Fruit fly (Drosophila melanogaster) whole organism, embryonic: ENCODE data around the gene Jon99Ci.

Source experiments
- Blimp-1 ChIP-seq: fragments of 200-800 bp; sonication (Bioruptor generic); optimal IDR thresholded peaks from 3 replicates; lab custom pipeline; 2018; ENCODE audit warnings: missing biosample characterization, missing genetic modification characterization, mild to moderate bottlenecking, moderate library complexity, missing genetic modification reagents
- C15 ChIP-seq: fragments of 200-800 bp; sonication (Bioruptor generic); IDR thresholded peaks from 3 replicates; pipeline ENCODE4 v1.3.6; 2022; ENCODE audit warnings: missing biosample characterization, missing genetic modification characterization
- CG1024 ChIP-seq: fragments of 200-800 bp; sonication (Bioruptor generic); IDR thresholded peaks from 2 replicates; pipeline ENCODE4 v1.3.6; 2022; ENCODE audit warnings: missing biosample characterization, missing genetic modification characterization
- CG10959 ChIP-seq: fragments of 200-800 bp; sonication (Bioruptor generic); IDR thresholded peaks from 2 replicates; pipeline ENCODE4 v1.3.6; 2022; ENCODE audit warnings: missing biosample characterization, missing genetic modification characterization
- CG13894 ChIP-seq: fragments of 200-800 bp; sonication (Bioruptor generic); optimal IDR thresholded peaks from 3 replicates; lab custom pipeline; 2018; ENCODE audit warnings: missing biosample characterization, mild to moderate bottlenecking, missing genetic modification characterization, moderate library complexity
- CG15011 ChIP-seq: fragments of 200-800 bp; sonication (Bioruptor generic); optimal IDR thresholded peaks from 3 replicates; lab custom pipeline; 2018; ENCODE audit warnings: missing biosample characterization, mild to moderate bottlenecking, missing genetic modification characterization
- CG15479 ChIP-seq: fragments of 200-800 bp; sonication (Bioruptor generic); optimal IDR thresholded peaks from 3 replicates; lab custom pipeline; 2019; ENCODE audit warnings: missing biosample characterization, mild to moderate bottlenecking, missing genetic modification characterization, moderate library complexity
- CG1602 ChIP-seq: fragments of 200-800 bp; sonication (Bioruptor generic); optimal IDR thresholded peaks from 3 replicates; lab custom pipeline; 2016; ENCODE audit warnings: missing biosample characterization, missing genetic modification characterization
- CG33557 ChIP-seq: fragments of 200-800 bp; sonication (Bioruptor generic); optimal IDR thresholded peaks from 2 replicates; lab custom pipeline; 2019; ENCODE audit warnings: missing biosample characterization, mild to moderate bottlenecking, missing genetic modification characterization, moderate library complexity
- CG3847 ChIP-seq: fragments of 200-800 bp; sonication (Bioruptor generic); IDR thresholded peaks from 2 replicates; pipeline ENCODE4 v1.3.6; 2022; ENCODE audit warnings: missing biosample characterization, missing genetic modification characterization
- CG6175 ChIP-seq: fragments of 200-800 bp; sonication (Bioruptor generic); IDR thresholded peaks from 3 replicates; pipeline ENCODE4 v1.3.6; 2022; ENCODE audit warnings: missing biosample characterization, missing genetic modification characterization
- CG6654 ChIP-seq: fragments of 200-800 bp; sonication (Bioruptor generic); optimal IDR thresholded peaks from 2 replicates; lab custom pipeline; 2017; ENCODE audit warnings: missing biosample characterization, mild to moderate bottlenecking, missing genetic modification characterization
- CG6689 ChIP-seq: fragments of 200-800 bp; sonication (Bioruptor generic); IDR thresholded peaks from 2 replicates; pipeline ENCODE4 v1.3.6; 2022; ENCODE audit warnings: missing biosample characterization, missing genetic modification characterization
- CG9609 ChIP-seq: fragments of 200-800 bp; sonication (Bioruptor generic); optimal IDR thresholded peaks from 3 replicates; lab custom pipeline; 2016; ENCODE audit warnings: missing biosample characterization, missing genetic modification characterization
- CG9727 ChIP-seq: fragments of 200-800 bp; sonication (Bioruptor generic); optimal IDR thresholded peaks from 3 replicates; lab custom pipeline; 2017; ENCODE audit warnings: missing biosample characterization, mild to moderate bottlenecking, missing genetic modification characterization
- Camta ChIP-seq: fragments of 200-800 bp; sonication (Bioruptor generic); optimal IDR thresholded peaks from 2 replicates; lab custom pipeline; 2016; ENCODE audit warnings: missing biosample characterization, missing genetic modification characterization
- D19B ChIP-seq: fragments of 200-800 bp; sonication (Bioruptor generic); optimal IDR thresholded peaks from 2 replicates; lab custom pipeline; 2017; ENCODE audit warnings: missing biosample characterization, mild to moderate bottlenecking, missing genetic modification characterization
- Deaf1 ChIP-seq: fragments of 200-800 bp; optimal IDR thresholded peaks from 3 replicates; lab custom pipeline; 2019; ENCODE audit warnings: missing biosample characterization, mild to moderate bottlenecking, missing genetic modification characterization, moderate library complexity
- Dek ChIP-seq: fragments of 200-800 bp; sonication (Bioruptor generic); optimal IDR thresholded peaks from 3 replicates; lab custom pipeline; 2019; ENCODE audit warnings: missing biosample characterization, mild to moderate bottlenecking, missing genetic modification characterization, moderate library complexity
- Dip3 ChIP-seq: fragments of 200-800 bp; sonication (Bioruptor generic); optimal IDR thresholded peaks from 3 replicates; lab custom pipeline; 2016; ENCODE audit warnings: missing biosample characterization, missing genetic modification characterization
- E2f1 ChIP-seq: fragments of 200-800 bp; sonication (Bioruptor generic); IDR thresholded peaks from 2 replicates; pipeline ENCODE4 v1.3.6; 2022; ENCODE audit warnings: missing biosample characterization, missing genetic modification characterization
- Eip74EF ChIP-seq, 2 experiments: fragments of 200-800 bp in 1 of 2; fragments of >200 bp in 1 of 2; sonication (Bioruptor generic) in 1 of 2; optimal IDR thresholded peaks; 2 replicates each; lab custom pipeline; 2017 to 2019; ENCODE audit warnings: missing biosample characterization in 2 of 2, missing genetic modification characterization in 2 of 2, mild to moderate bottlenecking in 1 of 2, moderate library complexity in 1 of 2
- Ets65A ChIP-seq: fragments of 200-800 bp; sonication (Bioruptor generic); peaks from one replicate; lab custom pipeline; 2016; ENCODE audit warnings: missing biosample characterization, missing genetic modification characterization
- Fer3 ChIP-seq: fragments of 200-800 bp; sonication (Bioruptor generic); optimal IDR thresholded peaks from 2 replicates; lab custom pipeline; 2018; ENCODE audit warnings: missing biosample characterization, mild to moderate bottlenecking, missing genetic modification characterization, moderate library complexity
- GATAe ChIP-seq: fragments of 200-800 bp; sonication (Bioruptor generic); conservative IDR thresholded peaks from 2 replicates; pipeline ENCODE4 v1.3.6; 2022; ENCODE audit warnings: missing biosample characterization, missing genetic modification characterization
- HLH4C ChIP-seq: fragments of 200-800 bp; sonication (Bioruptor generic); IDR thresholded peaks from 3 replicates; pipeline ENCODE4 v1.3.6; 2022; ENCODE audit warnings: missing biosample characterization, missing genetic modification characterization; ENCODE audit not compliant: partially characterized antibody
- HmgZ ChIP-seq: fragments of 200-800 bp; sonication (Bioruptor generic); optimal IDR thresholded peaks from 2 replicates; lab custom pipeline; 2018; ENCODE audit warnings: missing biosample characterization, mild to moderate bottlenecking, missing genetic modification characterization
- Hr51 ChIP-seq, 2 experiments: fragments of 200-800 bp; sonication (Bioruptor generic); optimal IDR thresholded peaks; 2 replicates in 1 of 2; 3 replicates in 1 of 2; lab custom pipeline; 2016 to 2018; ENCODE audit warnings: missing biosample characterization in 2 of 2, missing genetic modification characterization in 2 of 2, mild to moderate bottlenecking in 1 of 2, moderate library complexity in 1 of 2
- MESR4 ChIP-seq: fragments of 200-800 bp; sonication (Bioruptor generic); optimal IDR thresholded peaks from 2 replicates; lab custom pipeline; 2018; ENCODE audit warnings: missing biosample characterization, mild to moderate bottlenecking, missing genetic modification characterization, moderate library complexity
- Sry-δ ChIP-seq: fragments of 200-800 bp; sonication (Bioruptor generic); optimal IDR thresholded peaks from 2 replicates; lab custom pipeline; 2016; ENCODE audit warnings: missing biosample characterization, missing genetic modification characterization
- YL-1 ChIP-seq: fragments of 200-800 bp; sonication (Bioruptor generic); optimal IDR thresholded peaks from 3 replicates; lab custom pipeline; 2017; ENCODE audit warnings: missing biosample characterization, mild to moderate bottlenecking, missing genetic modification characterization
- amos ChIP-seq: fragments of 200-800 bp; sonication (Bioruptor generic); IDR thresholded peaks from 2 replicates; pipeline ENCODE4 v1.3.6; 2022; ENCODE audit warnings: missing biosample characterization, missing genetic modification characterization; ENCODE audit not compliant: partially characterized antibody
- ash1 ChIP-seq: fragments of 200-800 bp; sonication (Bioruptor generic); optimal IDR thresholded peaks from 2 replicates; lab custom pipeline; 2018; ENCODE audit warnings: missing biosample characterization, mild to moderate bottlenecking, missing genetic modification characterization
- dm ChIP-seq: fragments of 200-800 bp; sonication (Bioruptor generic); optimal IDR thresholded peaks from 3 replicates; lab custom pipeline; 2016; ENCODE audit warnings: missing biosample characterization, missing genetic modification characterization
- gcm2 ChIP-seq: fragments of 200-800 bp; sonication (Bioruptor generic); optimal IDR thresholded peaks from 2 replicates; lab custom pipeline; 2016; ENCODE audit warnings: missing biosample characterization, missing genetic modification characterization
- gsb-n ChIP-seq: fragments of 200-800 bp; sonication (Bioruptor generic); optimal IDR thresholded peaks from 3 replicates; lab custom pipeline; 2018; ENCODE audit warnings: missing biosample characterization, mild to moderate bottlenecking, missing genetic modification characterization
- inv ChIP-seq: fragments of 200-800 bp; sonication (Bioruptor generic); IDR thresholded peaks from 2 replicates; pipeline ENCODE4 v1.3.6; 2022; ENCODE audit warnings: missing biosample characterization, missing genetic modification characterization; ENCODE audit not compliant: partially characterized antibody
- kni ChIP-seq: fragments of 200-800 bp; sonication (Bioruptor generic); optimal IDR thresholded peaks from 3 replicates; lab custom pipeline; 2017; ENCODE audit warnings: mild to moderate bottlenecking, missing biosample characterization, missing genetic modification reagents, missing genetic modification characterization
- slp2 ChIP-seq: fragments of 200-800 bp; sonication (Bioruptor generic); optimal IDR thresholded peaks from 2 replicates; lab custom pipeline; 2016; ENCODE audit warnings: missing biosample characterization, missing genetic modification characterization
- tin ChIP-seq: fragments of 200-800 bp; sonication (Bioruptor generic); optimal IDR thresholded peaks from 3 replicates; lab custom pipeline; 2016; ENCODE audit warnings: missing biosample characterization, missing genetic modification characterization
- tll ChIP-seq, 2 experiments: fragments of 200-800 bp in 1 of 2; fragments of >200 bp in 1 of 2; sonication (Bioruptor generic) in 1 of 2; optimal IDR thresholded peaks; 2 replicates each; lab custom pipeline; 2017 to 2019; ENCODE audit warnings: missing biosample characterization in 2 of 2, missing genetic modification characterization in 2 of 2, mild to moderate bottlenecking in 1 of 2, moderate library complexity in 1 of 2
- vvl ChIP-seq: fragments of 200-800 bp; sonication (Bioruptor generic); IDR thresholded peaks from 2 replicates; pipeline ENCODE4 v1.3.6; 2022; ENCODE audit warnings: missing biosample characterization, missing genetic modification characterization
- wek ChIP-seq: fragments of 200-800 bp; sonication (Bioruptor generic); optimal IDR thresholded peaks from 3 replicates; lab custom pipeline; 2018; ENCODE audit warnings: missing biosample characterization, mild to moderate bottlenecking, missing genetic modification characterization, moderate library complexity

The Jon99Ci gene

dm6 chr3R:29894393-29894792 is 31.6 kb downstream of the Jon99Ci start (continued):
- peak; percentile 67 for TF ChIP-seq CG3847
- peak; percentile 34 for TF ChIP-seq CG9727 (GFP tag; lab: Kevin White, UChicago)
- peak; percentile 51 for TF ChIP-seq D19B (GFP tag; lab: Kevin White, UChicago)
- peak; percentile 11 for TF ChIP-seq tin (GFP tag; lab: Kevin White, UChicago)
- peak; percentile 57 for TF ChIP-seq Dek (tag; lab: Kevin White, UChicago)
- TF ChIP-seq CG15479 (GFP tag; lab: Kevin White, UChicago) = no peak
- TF ChIP-seq Deaf1 (tag; lab: Kevin White, UChicago) = peak; percentile 33
- TF ChIP-seq wek (GFP tag; lab: Kevin White, UChicago) = peak; percentile 27
- no peak for TF ChIP-seq CG6654 (GFP tag; lab: Kevin White, UChicago)
- TF ChIP-seq CG1602 (GFP tag; lab: Kevin White, UChicago) = no peak
- no peak for TF ChIP-seq gcm2 (GFP tag; lab: Kevin White, UChicago)
- TF ChIP-seq tll (GFP tag; optimal IDR thresholded peaks at IDR 0.05; lab: Kevin White, UChicago) = no peak
- TF ChIP-seq Eip74EF (GFP tag; optimal IDR thresholded peaks at IDR 0.05; lab: Kevin White, UChicago) = peak in 1 of 2 experiments; percentile 51
- peak; percentile 23 for TF ChIP-seq HmgZ (tag; lab: Kevin White, UChicago)
- TF ChIP-seq inv (GFP tag; lab: Robert Waterston, UW) = no peak
- no peak for TF ChIP-seq CG33557
- TF ChIP-seq CG13894 (tag; lab: Kevin White, UChicago) = no peak
- TF ChIP-seq ash1 = no peak
- TF ChIP-seq CG9609 (GFP tag; lab: Kevin White, UChicago) = peak; percentile 18
- TF ChIP-seq CG10959 (GFP tag; lab: Robert Waterston, UW) = no peak
- no peak for TF ChIP-seq Sry-δ (GFP tag; lab: Kevin White, UChicago)
- TF ChIP-seq slp2 (GFP tag; lab: Kevin White, UChicago) = no peak
- peak; percentile 38 for TF ChIP-seq Dip3 (GFP tag; lab: Kevin White, UChicago)
- peak; percentile 44; the same call in 1 of the 2 replicates for TF ChIP-seq E2f1 (GFP tag; lab: Robert Waterston, UW)
- no peak for TF ChIP-seq GATAe
- TF ChIP-seq HLH4C (GFP tag; lab: Robert Waterston, UW) = no peak
- peak; percentile 53; the same call in 1 of the 2 replicates for TF ChIP-seq CG6689 (GFP tag; lab: Robert Waterston, UW)
- no peak for TF ChIP-seq C15 (GFP tag; lab: Robert Waterston, UW)
- TF ChIP-seq Fer3 = peak; percentile 58
- TF ChIP-seq YL-1 (GFP tag; lab: Kevin White, UChicago) = no peak
- TF ChIP-seq CG6175 (GFP tag; lab: Robert Waterston, UW) = 0 out of 3 replicates have a peak, but pooled peaks have one; percentile 24
- peak in 1 of 2 experiments; percentile 79 for TF ChIP-seq Hr51 (GFP tag; optimal IDR thresholded peaks at IDR 0.05; lab: Kevin White, UChicago)

- TF ChIP-seq kni (peak; percentile 49), gsb-n (tag; lab: Kevin White, UChicago) (peak; percentile 37), vvl (GFP tag; lab: Robert Waterston, UW) (peak; percentile 65; the same call in 1 of the 2 replicates), Blimp-1 (GFP tag; lab: Kevin White, UChicago) (peak; percentile 97), amos (GFP tag; lab: Robert Waterston, UW) (no peak), MESR4 (GFP tag; lab: Kevin White, UChicago) (no peak), CG1024 (GFP tag; lab: Robert Waterston, UW) (no peak), Ets65A (GFP tag; lab: Kevin White, UChicago) (peak; percentile 74), Camta (GFP tag; lab: Kevin White, UChicago) (no peak), dm (no peak), CG15011 (no peak)
Observed at dm6 chr3R:29893030-29893429, 33.0 kb downstream of the Jon99Ci start.
